Fruit fly (Drosophila melanogaster) Kc167 (cell line): ENCODE results near the gene RhoGAP92B.

Experiments
- Myc ChIP-seq: fragments of >200 bp; optimal IDR thresholded peaks from 2 replicates; lab custom pipeline; 2017; ENCODE audit warnings: missing external identifiers
- Sin3A ChIP-seq: fragments of >200 bp; optimal IDR thresholded peaks from 2 replicates; lab custom pipeline; 2018; ENCODE audit warnings: missing external identifiers
- h ChIP-seq: fragments of >200 bp; optimal IDR thresholded peaks from 3 replicates; lab custom pipeline; 2018; ENCODE audit warnings: missing external identifiers
- insv ChIP-seq: fragments of >200 bp; optimal IDR thresholded peaks from 3 replicates; lab custom pipeline; 2018; ENCODE audit warnings: missing external identifiers
- psq ChIP-seq: fragments of >200 bp; optimal IDR thresholded peaks from 2 replicates; lab custom pipeline; 2017; ENCODE audit warnings: missing external identifiers
- ttk ChIP-seq: sonication (Bioruptor generic); optimal IDR thresholded peaks from 2 replicates; lab custom pipeline; 2017; ENCODE audit warnings: missing external identifiers

Gene RhoGAP92B

dm6 chr3R:19902926-19903739 lies 1.8 kb upstream of the RhoGAP92B start, which contains the start of gene ClpX:
ClpX (minus strand) TSS chr3R:19903689.
- TF ChIP-seq ttk (lab: Kevin White, UChicago) (no peak), psq (lab: Kevin White, UChicago) (no peak), Myc (no peak), Sin3A (lab: Kevin White, UChicago) (no peak), h (lab: Kevin White, UChicago) (no peak), insv (no peak)

dm6 chr3R:19905932-19906439 lies 1.0 kb downstream of the RhoGAP92B start:
- no peak for TF ChIP-seq h (lab: Kevin White, UChicago)
- no peak for TF ChIP-seq Sin3A (lab: Kevin White, UChicago)
- TF ChIP-seq ttk (lab: Kevin White, UChicago), result no peak
- no peak for TF ChIP-seq psq (lab: Kevin White, UChicago)
- TF ChIP-seq Myc, result no peak
- no peak for TF ChIP-seq insv

dm6 chr3R:19908863-19909343 lies 3.9 kb downstream of the RhoGAP92B start:
- TF ChIP-seq Myc (no peak), insv (no peak), psq (lab: Kevin White, UChicago) (no peak), h (lab: Kevin White, UChicago) (no peak), Sin3A (lab: Kevin White, UChicago) (no peak), ttk (lab: Kevin White, UChicago) (no peak)

dm6 chr3R:19909541-19910182 lies 4.7 kb downstream of the RhoGAP92B start:
- TF ChIP-seq Myc, result no peak

dm6 chr3R:19910302-19911029 lies 5.5 kb downstream of the RhoGAP92B start:
- no peak for TF ChIP-seq insv

- TF ChIP-seq psq (lab: Kevin White, UChicago) (no peak), ttk (lab: Kevin White, UChicago) (no peak), Sin3A (lab: Kevin White, UChicago) (no peak)
These were observed 6.1 kb downstream of the RhoGAP92B start for dm6 chr3R:19911030-19911429.

dm6 chr3R:19915312-19915711 lies 10.3 kb downstream of the RhoGAP92B start, which contains the start of the genes Xport-A and Xport-B:
Xport-A (minus strand) TSS chr3R:19915412.
Xport-B (minus strand) TSS chr3R:19915412.
- TF ChIP-seq psq (lab: Kevin White, UChicago), result no peak
- no peak for TF ChIP-seq h (lab: Kevin White, UChicago)
- TF ChIP-seq ttk (lab: Kevin White, UChicago), result no peak
- no peak for TF ChIP-seq Myc
- TF ChIP-seq insv, result no peak
- no peak for TF ChIP-seq Sin3A (lab: Kevin White, UChicago)

dm6 chr3R:19917739-19918138 lies 12.8 kb downstream of the RhoGAP92B start, which contains the start of gene CG4465:
CG4465 (minus strand) TSS chr3R:19917839.
- TF ChIP-seq Sin3A (lab: Kevin White, UChicago), result no peak
- TF ChIP-seq Myc, result no peak
- TF ChIP-seq insv, result no peak
- TF ChIP-seq h (lab: Kevin White, UChicago), result no peak
- no peak for TF ChIP-seq ttk (lab: Kevin White, UChicago)
- no peak for TF ChIP-seq psq (lab: Kevin White, UChicago)

- TF ChIP-seq Sin3A (lab: Kevin White, UChicago), result no peak
- no peak for TF ChIP-seq h (lab: Kevin White, UChicago)
These were observed 13.2 kb downstream of the RhoGAP92B start, which contains the start of gene CG4770 for dm6 chr3R:19918207-19918606. CG4770 (plus strand) TSS chr3R:19918507.

- no peak for TF ChIP-seq psq (lab: Kevin White, UChicago)
- no peak for TF ChIP-seq Sin3A (lab: Kevin White, UChicago)
- no peak for TF ChIP-seq ttk (lab: Kevin White, UChicago)
- no peak for TF ChIP-seq h (lab: Kevin White, UChicago)
- TF ChIP-seq Myc, result no peak
- no peak for TF ChIP-seq insv
These were observed 19.4 kb downstream of the RhoGAP92B start for dm6 chr3R:19924331-19924730.

dm6 chr3R:19925271-19925670 lies 20.3 kb downstream of the RhoGAP92B start, which contains the start of gene CG4462:
CG4462 (minus strand) TSS chr3R:19925371.
- TF ChIP-seq Sin3A (lab: Kevin White, UChicago) (no peak), h (lab: Kevin White, UChicago) (no peak), ttk (lab: Kevin White, UChicago) (no peak), insv (no peak), Myc (no peak)

- TF ChIP-seq Myc (no peak), psq (lab: Kevin White, UChicago) (no peak), ttk (lab: Kevin White, UChicago) (no peak), Sin3A (lab: Kevin White, UChicago) (no peak), h (lab: Kevin White, UChicago) (no peak), insv (no peak)
These were observed 23.6 kb downstream of the RhoGAP92B start, which contains the start of gene CG4459 for dm6 chr3R:19928544-19928943. CG4459 (minus strand) TSS chr3R:19928644.
